Worm (Caenorhabditis elegans): ENCODE results near the gene F26F4.6.

ce11 chrIII:4874671-4875070, 18.8 kb downstream of the F26F4.6 start, which contains the start of gene C35D10.12:
- TF ChIP-seq let-607 (tag; optimal IDR thresholded peaks at IDR 0.05) (no peak), F57C9.4 (tag; optimal IDR thresholded peaks at IDR 0.05) (no peak), snpc-4 (GFP tag; optimal IDR thresholded peaks at IDR 0.05) (no peak), snpc-4 (tag; optimal IDR thresholded peaks at IDR 0.05) (no peak), ztf-25 (GFP tag; IDR thresholded peaks at IDR 0.05) (no peak), die-1 (tag; optimal IDR thresholded peaks at IDR 0.05) (no peak), zim-3 (tag; optimal IDR thresholded peaks at IDR 0.05) (no peak), lin-35 (GFP tag; optimal IDR thresholded peaks at IDR 0.05) (no peak)
